Fruit fly (Drosophila melanogaster): Measurements from ENCODE around the gene Cpsf100.

- TF ChIP-seq usp (GFP tag; optimal IDR thresholded peaks at IDR 0.05) (no peak), Hr78 (GFP tag; optimal IDR thresholded peaks at IDR 0.05) (no peak)
Measured at dm6 chr3R:29004884-29005621, 29.3 kb upstream of the Cpsf100 start.
